Fruit fly (Drosophila melanogaster): ENCODE measurements around the gene Mpcp2.

- TF ChIP-seq CG8478 (optimal IDR thresholded peaks at IDR 0.05) (no peak), usp (GFP tag; optimal IDR thresholded peaks at IDR 0.05) (no peak), psq (optimal IDR thresholded peaks at IDR 0.05) (no peak)
Measured at dm6 chr3L:14556774-14557741, 19.6 kb downstream of the Mpcp2 start.

Data from whole organism.